Fruit fly (Drosophila melanogaster): ENCODE data around the gene dind.

DNA sequence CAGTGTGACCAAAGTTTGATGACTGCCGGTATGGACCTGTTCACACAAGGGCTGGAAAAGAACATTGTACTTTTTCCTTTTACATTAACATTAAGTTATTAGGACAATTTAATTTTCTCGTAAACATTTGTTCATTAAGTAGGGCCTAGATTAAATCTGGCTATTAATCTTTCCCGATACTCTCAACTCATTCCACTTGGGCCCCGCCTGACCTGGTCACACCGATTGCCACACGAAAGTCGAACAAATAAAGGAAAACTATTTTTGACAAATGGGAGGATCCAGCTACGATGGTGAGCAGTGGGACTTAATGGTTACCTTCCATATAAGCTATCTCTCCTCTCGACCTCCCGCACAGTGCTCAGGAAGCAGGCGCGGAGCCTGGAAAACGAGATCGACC, 13.8 kb downstream of the dind start, which contains the start of the genes Cpsf73 and Gos28:
- TF ChIP-seq CG10348 (GFP tag; IDR thresholded peaks at IDR 0.05) (no peak), CG32121 (GFP tag; IDR thresholded peaks at IDR 0.05) (no peak), EcR (GFP tag; optimal IDR thresholded peaks at IDR 0.05) (peak; percentile 40), Ets98B (GFP tag; IDR thresholded peaks at IDR 0.05) (no peak), Pif1B (GFP tag; optimal IDR thresholded peaks at IDR 0.05) (no peak), CG14655 (GFP tag; optimal IDR thresholded peaks at IDR 0.05) (no peak), Pif1A (GFP tag; optimal IDR thresholded peaks at IDR 0.05) (no peak), CG8301 (tag; optimal IDR thresholded peaks at IDR 0.05) (no peak), CG17806 (tag; optimal IDR thresholded peaks at IDR 0.05) (no peak), CG4496 (GFP tag; IDR thresholded peaks at IDR 0.05) (0 out of 3 replicates have a peak, but pooled peaks have one; percentile 30), CG12605 (GFP tag; IDR thresholded peaks at IDR 0.05) (no peak), CG13204 (GFP tag; optimal IDR thresholded peaks at IDR 0.05) (no peak), rn (GFP tag; IDR thresholded peaks at IDR 0.05) (no peak)
